Fruit fly (Drosophila melanogaster) whole organism, embryonic: ENCODE results near the gene dome.

Experiments
- Abd-B ChIP-seq: fragments of 200-800 bp; sonication (Bioruptor generic); optimal IDR thresholded peaks from 2 replicates; lab custom pipeline; 2018; ENCODE audit warnings: missing biosample characterization, mild to moderate bottlenecking, missing genetic modification characterization, moderate library complexity
- Aef1 ChIP-seq: fragments of 200-800 bp; sonication (Bioruptor generic); IDR thresholded peaks from 3 replicates; pipeline ENCODE4 v1.3.6; 2022; ENCODE audit warnings: missing biosample characterization, missing genetic modification characterization
- Antp ChIP-seq: fragments of 200-800 bp; sonication (Bioruptor generic); optimal IDR thresholded peaks from 3 replicates; lab custom pipeline; 2016; ENCODE audit warnings: missing biosample characterization, missing genetic modification characterization
- CG10274 ChIP-seq: fragments of 200-800 bp; sonication (Bioruptor generic); optimal IDR thresholded peaks from 3 replicates; lab custom pipeline; 2017; ENCODE audit warnings: missing biosample characterization, mild to moderate bottlenecking, missing genetic modification characterization
- CG10979 ChIP-seq: fragments of 200-800 bp; sonication (Bioruptor generic); optimal IDR thresholded peaks from 2 replicates; lab custom pipeline; 2018; ENCODE audit warnings: missing biosample characterization, mild to moderate bottlenecking, missing genetic modification characterization, moderate library complexity
- CG11093 ChIP-seq: fragments of 200-800 bp; sonication (Bioruptor generic); IDR thresholded peaks from 3 replicates; pipeline ENCODE4 v1.3.6; 2022; ENCODE audit warnings: missing biosample characterization, missing genetic modification characterization
- CG15073 ChIP-seq: fragments of 200-800 bp; sonication (Bioruptor generic); optimal IDR thresholded peaks from 2 replicates; lab custom pipeline; 2016; ENCODE audit warnings: missing biosample characterization, missing genetic modification characterization
- CG1529 ChIP-seq: fragments of 200-800 bp; sonication (Bioruptor generic); optimal IDR thresholded peaks from 3 replicates; lab custom pipeline; 2018; ENCODE audit warnings: missing biosample characterization, missing genetic modification characterization
- CG2120 ChIP-seq: fragments of 200-800 bp; sonication (Bioruptor generic); optimal IDR thresholded peaks from 3 replicates; lab custom pipeline; 2016; ENCODE audit warnings: missing biosample characterization, missing genetic modification characterization
- CG2202 ChIP-seq: fragments of 200-800 bp; sonication (Bioruptor generic); optimal IDR thresholded peaks from 2 replicates; lab custom pipeline; 2018; ENCODE audit warnings: missing biosample characterization, mild to moderate bottlenecking, missing genetic modification characterization
- CG31388 ChIP-seq: fragments of 200-800 bp; sonication (Bioruptor generic); optimal IDR thresholded peaks from 2 replicates; lab custom pipeline; 2016; ENCODE audit warnings: missing biosample characterization, missing genetic modification characterization
- CG32532 ChIP-seq: fragments of 200-800 bp; sonication (Bioruptor generic); IDR thresholded peaks from 2 replicates; pipeline ENCODE4 v1.3.6; 2022; ENCODE audit warnings: missing biosample characterization, missing genetic modification characterization
- CG4820 ChIP-seq: fragments of 200-800 bp; sonication (Bioruptor generic); optimal IDR thresholded peaks from 3 replicates; lab custom pipeline; 2016; ENCODE audit warnings: missing biosample characterization, missing genetic modification characterization
- CG4854 ChIP-seq: fragments of 200-800 bp; sonication (Bioruptor generic); optimal IDR thresholded peaks from 2 replicates; lab custom pipeline; 2016; ENCODE audit warnings: missing biosample characterization, missing genetic modification characterization, inconsistent platforms
- CG5245 ChIP-seq: fragments of 200-800 bp; sonication (Bioruptor generic); optimal IDR thresholded peaks from 3 replicates; lab custom pipeline; 2016; ENCODE audit warnings: missing biosample characterization, missing genetic modification characterization
- CG6689 ChIP-seq: fragments of 200-800 bp; sonication (Bioruptor generic); IDR thresholded peaks from 2 replicates; pipeline ENCODE4 v1.3.6; 2022; ENCODE audit warnings: missing biosample characterization, missing genetic modification characterization
- CG7745 ChIP-seq: fragments of 200-800 bp; sonication (Bioruptor generic); optimal IDR thresholded peaks from 2 replicates; lab custom pipeline; 2018; ENCODE audit warnings: missing biosample characterization, mild to moderate bottlenecking, missing genetic modification characterization, moderate library complexity
- CG7786 ChIP-seq: fragments of 200-800 bp; sonication (Bioruptor generic); optimal IDR thresholded peaks from 2 replicates; lab custom pipeline; 2016; ENCODE audit warnings: missing biosample characterization, missing genetic modification characterization
- CG8359 ChIP-seq: fragments of 200-800 bp; sonication (Bioruptor generic); optimal IDR thresholded peaks from 2 replicates; lab custom pipeline; 2017; ENCODE audit warnings: missing biosample characterization, mild to moderate bottlenecking, missing genetic modification characterization, borderline replicate concordance
- CG8388 ChIP-seq: fragments of 200-800 bp; sonication (Bioruptor generic); optimal IDR thresholded peaks from 2 replicates; lab custom pipeline; 2019; ENCODE audit warnings: missing biosample characterization, mild to moderate bottlenecking, missing genetic modification characterization, moderate library complexity
- CG8924 ChIP-seq: fragments of 200-800 bp; optimal IDR thresholded peaks from 3 replicates; lab custom pipeline; 2019; ENCODE audit warnings: missing biosample characterization, mild to moderate bottlenecking, missing genetic modification characterization, moderate library complexity
- CG9437 ChIP-seq: fragments of 200-800 bp; sonication (Bioruptor generic); optimal IDR thresholded peaks from 2 replicates; lab custom pipeline; 2018; ENCODE audit warnings: missing biosample characterization, mild to moderate bottlenecking, missing genetic modification characterization
- CHES-1-like ChIP-seq: fragments of 200-800 bp; sonication (Bioruptor generic); optimal IDR thresholded peaks from 2 replicates; lab custom pipeline; 2016; ENCODE audit warnings: missing biosample characterization, missing genetic modification characterization
- CrebB ChIP-seq: fragments of 200-800 bp; sonication (Bioruptor generic); optimal IDR thresholded peaks from 3 replicates; lab custom pipeline; 2018; ENCODE audit warnings: missing biosample characterization, mild to moderate bottlenecking, missing genetic modification characterization
- Lhr ChIP-seq: fragments of 200-800 bp; sonication (Bioruptor generic); optimal IDR thresholded peaks from 3 replicates; lab custom pipeline; 2017; ENCODE audit warnings: mild to moderate bottlenecking, missing biosample characterization, missing genetic modification reagents, missing genetic modification characterization
- MTF-1 ChIP-seq: fragments of 200-800 bp; sonication (Bioruptor generic); optimal IDR thresholded peaks from 2 replicates; lab custom pipeline; 2018; ENCODE audit warnings: missing biosample characterization, mild to moderate bottlenecking, missing genetic modification characterization, borderline replicate concordance
- Myb ChIP-seq: fragments of 200-800 bp; sonication (Bioruptor generic); optimal IDR thresholded peaks from 2 replicates; lab custom pipeline; 2016; ENCODE audit warnings: missing biosample characterization, missing genetic modification characterization
- Opbp ChIP-seq: fragments of 200-800 bp; sonication (Bioruptor generic); IDR thresholded peaks from 3 replicates; pipeline ENCODE4 v1.3.6; 2022; ENCODE audit warnings: missing biosample characterization, missing genetic modification characterization; ENCODE audit not compliant: partially characterized antibody
- Rx ChIP-seq: fragments of 200-800 bp; sonication (Bioruptor generic); IDR thresholded peaks from 2 replicates; pipeline ENCODE4 v1.3.6; 2022; ENCODE audit warnings: missing biosample characterization, missing genetic modification characterization
- abd-A ChIP-seq: fragments of 200-800 bp; sonication (Bioruptor generic); optimal IDR thresholded peaks from 3 replicates; lab custom pipeline; 2019; ENCODE audit warnings: missing biosample characterization, mild to moderate bottlenecking, missing genetic modification characterization, moderate library complexity
- ac ChIP-seq: fragments of 200-800 bp; sonication (Bioruptor generic); optimal IDR thresholded peaks from 3 replicates; lab custom pipeline; 2017; ENCODE audit warnings: missing biosample characterization, mild to moderate bottlenecking, missing genetic modification characterization
- da ChIP-seq: fragments of 200-800 bp; sonication (Bioruptor generic); optimal IDR thresholded peaks from 2 replicates; lab custom pipeline; 2016; ENCODE audit warnings: missing biosample characterization, missing genetic modification characterization
- dmrt11E ChIP-seq: fragments of 200-800 bp; sonication (Bioruptor generic); optimal IDR thresholded peaks from 3 replicates; lab custom pipeline; 2018; ENCODE audit warnings: missing biosample characterization, mild to moderate bottlenecking, missing genetic modification characterization, moderate library complexity
- eyg ChIP-seq: fragments of 200-800 bp; sonication (Bioruptor generic); optimal IDR thresholded peaks from 3 replicates; lab custom pipeline; 2016; ENCODE audit warnings: missing biosample characterization, missing genetic modification characterization
- fd96Cb ChIP-seq: fragments of 200-800 bp; sonication (Bioruptor generic); optimal IDR thresholded peaks from 2 replicates; lab custom pipeline; 2018; ENCODE audit warnings: missing biosample characterization, mild to moderate bottlenecking, missing genetic modification characterization, moderate library complexity
- grn ChIP-seq: fragments of 200-800 bp; sonication (Bioruptor generic); optimal IDR thresholded peaks from 3 replicates; lab custom pipeline; 2017; ENCODE audit warnings: missing biosample characterization, missing genetic modification characterization
- hkb ChIP-seq, 2 experiments: fragments of 200-800 bp in 1 of 2; fragments of >200 bp in 1 of 2; sonication (Bioruptor generic) in 1 of 2; IDR thresholded peaks in 1 of 2; optimal IDR thresholded peaks in 1 of 2; 2 replicates each; pipeline versions ENCODE4 v1.3.6 to Lab custom; 2017 to 2022; ENCODE audit warnings: missing biosample characterization in 1 of 2, missing genetic modification characterization in 1 of 2
- lbe ChIP-seq: fragments of 200-800 bp; sonication (Bioruptor generic); optimal IDR thresholded peaks from 2 replicates; lab custom pipeline; 2016; ENCODE audit warnings: missing biosample characterization, mild to moderate bottlenecking, missing genetic modification characterization
- lov ChIP-seq, 2 experiments: fragments of 200-800 bp in 1 of 2; fragments of >200 bp in 1 of 2; sonication (Bioruptor generic) in 1 of 2; IDR thresholded peaks in 1 of 2; optimal IDR thresholded peaks in 1 of 2; 2 replicates in 1 of 2; 3 replicates in 1 of 2; pipeline versions ENCODE4 v1.3.6 to Lab custom; 2017 to 2022; ENCODE audit warnings: missing biosample characterization in 1 of 2, missing genetic modification characterization in 1 of 2
- nmo ChIP-seq: fragments of 200-800 bp; sonication (Bioruptor generic); optimal IDR thresholded peaks from 2 replicates; lab custom pipeline; 2018; ENCODE audit warnings: missing biosample characterization, mild to moderate bottlenecking, missing genetic modification characterization, moderate library complexity
- prd ChIP-seq, 3 experiments: fragments of >200 bp in 2 of 3; fragments of 200-800 bp in 1 of 3; sonication (Bioruptor generic) in 1 of 3; optimal IDR thresholded peaks in 2 of 3; IDR thresholded peaks in 1 of 3; 2 replicates in 2 of 3; 3 replicates in 1 of 3; pipeline versions ENCODE4 v1.3.6 to Lab custom; 2017 to 2022; ENCODE audit warnings: missing biosample characterization in 1 of 3, missing genetic modification characterization in 1 of 3
- slbo ChIP-seq: fragments of 200-800 bp; sonication (Bioruptor generic); IDR thresholded peaks from 2 replicates; pipeline ENCODE4 v1.3.6; 2022; ENCODE audit warnings: missing biosample characterization, missing genetic modification characterization
- slp2 ChIP-seq: fragments of 200-800 bp; sonication (Bioruptor generic); optimal IDR thresholded peaks from 2 replicates; lab custom pipeline; 2016; ENCODE audit warnings: missing biosample characterization, missing genetic modification characterization
- sna ChIP-seq: fragments of 200-800 bp; sonication (Bioruptor generic); IDR thresholded peaks from 2 replicates; pipeline ENCODE4 v1.3.6; 2022; ENCODE audit warnings: missing biosample characterization, missing genetic modification characterization; ENCODE audit not compliant: partially characterized antibody
- sug ChIP-seq: fragments of 200-800 bp; optimal IDR thresholded peaks from 2 replicates; lab custom pipeline; 2019; ENCODE audit warnings: missing biosample characterization, mild to moderate bottlenecking, missing genetic modification characterization, moderate library complexity
- tna ChIP-seq: fragments of 200-800 bp; sonication (Bioruptor generic); IDR thresholded peaks from 2 replicates; pipeline ENCODE4 v1.3.6; 2022; ENCODE audit warnings: missing biosample characterization, missing genetic modification characterization; ENCODE audit not compliant: partially characterized antibody
- wdn ChIP-seq: fragments of 200-800 bp; sonication (Bioruptor generic); IDR thresholded peaks from 2 replicates; pipeline ENCODE4 v1.3.6; 2022; ENCODE audit warnings: missing biosample characterization, missing genetic modification characterization
- zf30C ChIP-seq: fragments of 200-800 bp; sonication (Bioruptor generic); optimal IDR thresholded peaks from 3 replicates; lab custom pipeline; 2018; ENCODE audit warnings: missing biosample characterization, mild to moderate bottlenecking, missing genetic modification characterization

Gene dome

dm6 chrX:19663196-19663858, 20.0 kb downstream of the dome start (continued):
- no peak for TF ChIP-seq CG11093 (GFP tag; lab: Robert Waterston, UW)
- no peak for TF ChIP-seq CHES-1-like (GFP tag; lab: Kevin White, UChicago)
- peak; percentile 37 for TF ChIP-seq fd96Cb (tag; lab: Kevin White, UChicago)
- TF ChIP-seq CG8924 (tag; lab: Kevin White, UChicago), result peak; percentile 69
- TF ChIP-seq CG4820, result peak; percentile 16
- no peak for TF ChIP-seq tna
- TF ChIP-seq Rx, result no peak
- no peak for TF ChIP-seq MTF-1 (GFP tag; lab: Kevin White, UChicago)
- TF ChIP-seq CG2202 (tag; lab: Kevin White, UChicago), result no peak
- TF ChIP-seq Opbp (GFP tag; lab: Robert Waterston, UW), result no peak
- peak; percentile 29; the same call in 1 of the 2 replicates for TF ChIP-seq CG6689 (GFP tag; lab: Robert Waterston, UW)
- TF ChIP-seq grn (GFP tag; lab: Kevin White, UChicago), result no peak
- TF ChIP-seq CG1529, result peak; percentile 55
- TF ChIP-seq dmrt11E (tag; lab: Kevin White, UChicago), result peak; percentile 70
- no peak for TF ChIP-seq CG31388
- TF ChIP-seq prd (optimal IDR thresholded peaks at IDR 0.05; lab: Kevin White, UChicago), result no peak
- TF ChIP-seq prd (GFP tag; IDR thresholded peaks at IDR 0.05; lab: Robert Waterston, UW), result 0 out of 3 replicates have a peak, but pooled peaks have one; percentile 16
- no peak for TF ChIP-seq zf30C (GFP tag; lab: Kevin White, UChicago)
- no peak for TF ChIP-seq ac
- TF ChIP-seq CG7786 (GFP tag; lab: Kevin White, UChicago), result no peak
- no peak for TF ChIP-seq hkb (optimal IDR thresholded peaks at IDR 0.05; lab: Kevin White, UChicago)
- no peak for TF ChIP-seq hkb (GFP tag; IDR thresholded peaks at IDR 0.05; lab: Robert Waterston, UW)
- no peak for TF ChIP-seq CrebB (tag; lab: Kevin White, UChicago)
- TF ChIP-seq eyg (GFP tag; lab: Kevin White, UChicago), result no peak
- TF ChIP-seq da (GFP tag; lab: Kevin White, UChicago), result no peak
- peak; percentile 62 for TF ChIP-seq CG2120 (GFP tag; lab: Kevin White, UChicago)
- peak; percentile 64 for TF ChIP-seq CG10979 (tag; lab: Kevin White, UChicago)
- TF ChIP-seq CG8359 (GFP tag; lab: Kevin White, UChicago), result no peak
- TF ChIP-seq abd-A (tag; lab: Kevin White, UChicago), result no peak
- TF ChIP-seq wdn (GFP tag; lab: Robert Waterston, UW), result no peak
- TF ChIP-seq CG7745, result no peak
- no peak for TF ChIP-seq sug (tag; lab: Kevin White, UChicago)
- peak; percentile 41 for TF ChIP-seq Abd-B (GFP tag; lab: Kevin White, UChicago)
- no peak for TF ChIP-seq CG15073
- no peak for TF ChIP-seq Lhr (GFP tag; lab: Kevin White, UChicago)
- no peak for TF ChIP-seq slp2 (GFP tag; lab: Kevin White, UChicago)
- TF ChIP-seq nmo, result peak; percentile 70
- TF ChIP-seq CG8388 (GFP tag; lab: Kevin White, UChicago), result peak; percentile 39
- TF ChIP-seq lbe (GFP tag; lab: Kevin White, UChicago), result no peak
- no peak for TF ChIP-seq CG5245 (GFP tag; lab: Kevin White, UChicago)
- TF ChIP-seq CG10274 (GFP tag; lab: Kevin White, UChicago), result peak; percentile 25
- no peak for TF ChIP-seq sna
- TF ChIP-seq Myb (GFP tag; lab: Kevin White, UChicago), result no peak
- TF ChIP-seq CG32532, result no peak; the same call in 1 of the 2 replicates
- TF ChIP-seq Antp (GFP tag; lab: Kevin White, UChicago), result peak; percentile 22
- no peak for TF ChIP-seq CG4854 (GFP tag; lab: Kevin White, UChicago)
- TF ChIP-seq CG9437 (GFP tag; lab: Kevin White, UChicago), result peak; percentile 76
- TF ChIP-seq slbo, result no peak; the same call in 1 of the 2 replicates
- TF ChIP-seq Aef1 (GFP tag; lab: Robert Waterston, UW), result no peak
- no peak for TF ChIP-seq lov (optimal IDR thresholded peaks at IDR 0.05; lab: Kevin White, UChicago)
- TF ChIP-seq lov (GFP tag; IDR thresholded peaks at IDR 0.05; lab: Robert Waterston, UW), result 0 out of 3 replicates have a peak, but pooled peaks have one; percentile 13
